Fruit fly (Drosophila melanogaster) whole organism, wandering third instar larva: ENCODE results near the gene Rtca.
A peak's percentile ranks its signal among the peaks of the same experiment; 100 is the strongest.

ENCODE experiments used
- Abd-B ChIP-seq: fragments of >200 bp; optimal IDR thresholded peaks from 2 replicates; lab custom pipeline; 2017; ENCODE audit warnings: missing biosample characterization, missing genetic modification characterization
- CG32264 ChIP-seq: fragments of 200-800 bp; sonication (Bioruptor generic); optimal IDR thresholded peaks from 2 replicates; lab custom pipeline; 2016; ENCODE audit warnings: missing biosample characterization, missing genetic modification characterization
- CG9705 ChIP-seq: fragments of 200-800 bp; sonication (Bioruptor generic); optimal IDR thresholded peaks from 2 replicates; lab custom pipeline; 2018; ENCODE audit warnings: missing biosample characterization, mild to moderate bottlenecking, missing genetic modification characterization
- CrebA ChIP-seq: fragments of 200-800 bp; sonication (Bioruptor generic); optimal IDR thresholded peaks from 2 replicates; lab custom pipeline; 2016; ENCODE audit warnings: missing biosample characterization, mild to moderate bottlenecking, missing genetic modification characterization, borderline replicate concordance
- Dfd ChIP-seq: fragments of >200 bp; optimal IDR thresholded peaks from 2 replicates; lab custom pipeline; 2017; ENCODE audit warnings: missing biosample characterization, missing genetic modification characterization
- Dif ChIP-seq: fragments of 200-275, 200-300 bp; sonication (Bioruptor generic); optimal IDR thresholded peaks from 2 replicates; lab custom pipeline; 2018; ENCODE audit warnings: missing biosample characterization, missing genetic modification characterization; ENCODE audit not compliant: partially characterized antibody
- GATAd ChIP-seq: sonication (Bioruptor generic); optimal IDR thresholded peaks from 2 replicates; lab custom pipeline; 2016; ENCODE audit warnings: missing biosample characterization, missing genetic modification characterization
- HLH106 ChIP-seq: fragments of 200-800 bp; optimal IDR thresholded peaks from 3 replicates; lab custom pipeline; 2019; ENCODE audit warnings: missing biosample characterization, mild to moderate bottlenecking, missing genetic modification characterization, moderate library complexity
- Hnf4 ChIP-seq: fragments of 200-800 bp; sonication (Bioruptor generic); optimal IDR thresholded peaks from 2 replicates; lab custom pipeline; 2016; ENCODE audit warnings: missing biosample characterization, mild to moderate bottlenecking, missing genetic modification characterization
- Hr83 ChIP-seq: fragments of 200-300 bp; sonication (Bioruptor generic); optimal IDR thresholded peaks from 2 replicates; lab custom pipeline; 2016; ENCODE audit warnings: missing biosample characterization, mild to moderate bottlenecking, missing genetic modification characterization, moderate library complexity; ENCODE audit not compliant: poor library complexity, severe bottlenecking
- Jra ChIP-seq: sonication (Bioruptor generic); optimal IDR thresholded peaks from 2 replicates; lab custom pipeline; 2016; ENCODE audit warnings: missing biosample characterization, missing genetic modification characterization
- Mio ChIP-seq: sonication (Bioruptor generic); optimal IDR thresholded peaks from 2 replicates; lab custom pipeline; 2016; ENCODE audit warnings: missing biosample characterization, missing genetic modification characterization
- Myc ChIP-seq: fragments of >200 bp; optimal IDR thresholded peaks from 2 replicates; lab custom pipeline; 2017
- N ChIP-seq: fragments of >200 bp; optimal IDR thresholded peaks from 2 replicates; lab custom pipeline; 2018; ENCODE audit warnings: missing biosample characterization, missing external identifiers, missing genetic modification characterization
- OdsH ChIP-seq: fragments of 200-800 bp; sonication (Bioruptor generic); optimal IDR thresholded peaks from 2 replicates; lab custom pipeline; 2016; ENCODE audit warnings: missing biosample characterization, mild to moderate bottlenecking, missing genetic modification characterization
- Rel ChIP-seq, 2 experiments: fragments of 200-800 bp; sonication (Bioruptor generic) in 1 of 2; optimal IDR thresholded peaks; 2 replicates in 1 of 2; 3 replicates in 1 of 2; lab custom pipeline; 2016 to 2019; ENCODE audit warnings: mild to moderate bottlenecking in 2 of 2, missing biosample characterization in 2 of 2, missing genetic modification characterization in 2 of 2, moderate library complexity in 1 of 2
- Sp1 ChIP-seq: fragments of 200-800 bp; sonication (Bioruptor generic); optimal IDR thresholded peaks from 3 replicates; lab custom pipeline; 2019; ENCODE audit warnings: missing biosample characterization, mild to moderate bottlenecking, missing genetic modification characterization, moderate library complexity
- Vsx2 ChIP-seq: fragments of 200-300, 225-300 bp; sonication (Bioruptor generic); optimal IDR thresholded peaks from 2 replicates; lab custom pipeline; 2018; ENCODE audit warnings: missing biosample characterization, missing genetic modification characterization; ENCODE audit not compliant: partially characterized antibody
- br ChIP-seq: fragments of 200-800 bp; sonication (Bioruptor generic); optimal IDR thresholded peaks from 2 replicates; lab custom pipeline; 2016; ENCODE audit warnings: missing biosample characterization, missing genetic modification characterization
- dl ChIP-seq, 2 experiments: fragments of 175-275, 200-275 bp in 1 of 2; fragments of 200-275 bp in 1 of 2; sonication (Bioruptor generic); optimal IDR thresholded peaks; lab custom pipeline; 2018; ENCODE audit warnings: mild to moderate bottlenecking in 2 of 2, missing biosample characterization in 2 of 2, missing genetic modification characterization in 2 of 2, moderate library complexity in 2 of 2; ENCODE audit not compliant: partially characterized antibody in 2 of 2, insufficient read depth in 1 of 2
- dmrt93B ChIP-seq: fragments of 200-800 bp; sonication (Bioruptor generic); optimal IDR thresholded peaks from 2 replicates; lab custom pipeline; 2018; ENCODE audit warnings: missing biosample characterization, mild to moderate bottlenecking, missing genetic modification characterization
- dsf ChIP-seq: sonication (Bioruptor generic); optimal IDR thresholded peaks from 2 replicates; lab custom pipeline; 2016; ENCODE audit warnings: missing biosample characterization, missing genetic modification characterization, borderline replicate concordance
- ey ChIP-seq: fragments of 200-800 bp; sonication (Bioruptor generic); optimal IDR thresholded peaks from 2 replicates; lab custom pipeline; 2016; ENCODE audit warnings: missing biosample characterization, missing genetic modification characterization
- foxo ChIP-seq, 2 experiments: fragments of 200-800 bp; sonication (Bioruptor generic); optimal IDR thresholded peaks; 2 replicates in 1 of 2; 3 replicates in 1 of 2; lab custom pipeline; 2016 to 2017; ENCODE audit warnings: missing biosample characterization in 2 of 2, missing genetic modification characterization in 2 of 2
- fru ChIP-seq: fragments of 200-800 bp; sonication (Bioruptor generic); optimal IDR thresholded peaks from 3 replicates; lab custom pipeline; 2016; ENCODE audit warnings: missing biosample characterization, mild to moderate bottlenecking, missing genetic modification characterization
- h ChIP-seq: fragments of 200-800 bp; sonication (Bioruptor generic); optimal IDR thresholded peaks from 3 replicates; lab custom pipeline; 2016; ENCODE audit warnings: missing biosample characterization, mild to moderate bottlenecking, missing genetic modification characterization
- jim ChIP-seq: fragments of 175-275, 200-325 bp; sonication (Bioruptor generic); optimal IDR thresholded peaks from 2 replicates; lab custom pipeline; 2016; ENCODE audit warnings: missing biosample characterization, mild to moderate bottlenecking, missing genetic modification characterization
- lola ChIP-seq: fragments of >200 bp; optimal IDR thresholded peaks from 2 replicates; lab custom pipeline; 2017; ENCODE audit warnings: missing biosample characterization, missing genetic modification characterization
- psq ChIP-seq: fragments of 200-800 bp; sonication (Bioruptor generic); optimal IDR thresholded peaks from 3 replicates; lab custom pipeline; 2017; ENCODE audit warnings: missing biosample characterization, mild to moderate bottlenecking, missing genetic modification characterization, moderate library complexity
- sage ChIP-seq: fragments of 200-800 bp; sonication (Bioruptor generic); optimal IDR thresholded peaks from 2 replicates; lab custom pipeline; 2016; ENCODE audit warnings: missing biosample characterization, mild to moderate bottlenecking, missing genetic modification characterization
- sv ChIP-seq: fragments of 200-800 bp; sonication (Bioruptor generic); optimal IDR thresholded peaks from 3 replicates; lab custom pipeline; 2016; ENCODE audit warnings: missing biosample characterization, missing genetic modification characterization
- usp ChIP-seq: fragments of >200 bp; optimal IDR thresholded peaks from 2 replicates; lab custom pipeline; 2017; ENCODE audit warnings: missing biosample characterization, missing genetic modification characterization
- woc ChIP-seq: sonication (Bioruptor generic); optimal IDR thresholded peaks from 2 replicates; lab custom pipeline; 2016; ENCODE audit warnings: missing biosample characterization, mild to moderate bottlenecking, missing genetic modification characterization

Gene Rtca

DNA sequence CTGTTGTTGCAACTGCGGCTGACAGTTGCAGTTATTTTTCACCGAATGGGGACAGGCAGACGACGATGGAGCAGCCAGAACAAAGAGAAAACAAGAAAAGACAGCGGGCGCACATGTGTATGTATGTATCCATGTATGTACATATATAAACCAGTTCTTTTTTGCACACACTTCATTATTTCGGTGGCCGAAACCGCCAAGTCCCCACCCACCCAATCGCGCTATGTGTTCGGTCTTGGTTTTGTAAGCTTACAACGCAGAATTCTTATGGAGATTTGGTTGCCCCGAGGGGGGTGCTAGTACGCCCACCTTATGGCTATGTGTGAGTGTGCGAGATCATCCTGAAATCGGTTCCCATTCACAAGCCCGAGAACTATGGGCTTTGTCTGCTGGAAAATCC is 40.9 kb upstream of the Rtca start:
- TF ChIP-seq h (GFP tag; lab: Kevin White, UChicago) (no peak), Hr83 (no peak), dmrt93B (GFP tag; lab: Kevin White, UChicago) (no peak), lola (GFP tag; lab: Kevin White, UChicago) (no peak), Mio (GFP tag; lab: Kevin White, UChicago) (no peak), fru (no peak), Hnf4 (GFP tag; lab: Kevin White, UChicago) (no peak), sage (no peak), dl (GFP tag; optimal IDR thresholded peaks at IDR 0.05; lab: Kevin White, UChicago; ENCODE audit: insufficient read depth in 1 of 2, partially characterized antibody in 2 of 2) (no peak), dsf (GFP tag; lab: Kevin White, UChicago) (no peak), OdsH (GFP tag; lab: Kevin White, UChicago) (no peak), Dfd (no peak), woc (GFP tag; lab: Kevin White, UChicago) (no peak), Myc (lab: Kevin White, UChicago) (no peak), Dif (no peak), psq (GFP tag; lab: Kevin White, UChicago) (no peak), Abd-B (GFP tag; lab: Kevin White, UChicago) (no peak)

DNA sequence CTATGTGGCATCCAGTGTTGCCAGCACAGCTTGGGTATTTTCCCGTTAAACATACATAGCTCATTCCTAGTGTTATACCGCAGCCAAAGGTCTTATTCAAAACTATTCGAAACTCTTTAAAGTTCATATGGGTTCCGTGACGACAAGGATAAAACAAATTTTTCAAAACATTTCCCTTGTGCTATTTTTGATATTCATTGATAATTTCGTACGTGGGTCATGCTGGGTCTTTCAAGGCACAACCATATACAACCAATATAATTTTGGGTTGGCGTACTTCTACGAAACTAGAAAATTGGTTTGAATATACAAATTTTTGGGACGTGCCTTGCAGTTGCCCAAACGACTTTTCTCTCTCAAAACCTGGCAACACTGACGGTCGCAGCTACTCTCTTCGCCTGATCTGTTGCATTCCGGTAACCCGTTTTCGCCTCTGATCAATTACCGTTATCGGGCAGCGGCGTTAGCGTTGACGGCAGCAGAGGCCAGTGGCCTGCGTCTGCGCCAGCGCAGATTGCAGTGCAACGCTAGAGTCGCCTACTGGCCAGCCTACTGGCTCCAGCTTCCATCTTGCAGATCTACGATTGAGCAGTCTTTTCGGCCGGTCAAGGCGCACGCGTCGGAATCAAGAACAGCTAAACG is 39.9 kb upstream of the Rtca start:
- TF ChIP-seq br (GFP tag; lab: Kevin White, UChicago) (no peak), Abd-B (GFP tag; lab: Kevin White, UChicago) (no peak), GATAd (no peak), Jra (GFP tag; lab: Kevin White, UChicago) (no peak), Dif (no peak), CrebA (GFP tag; lab: Kevin White, UChicago) (no peak), usp (GFP tag; lab: Kevin White, UChicago) (no peak), lola (GFP tag; lab: Kevin White, UChicago) (no peak), dmrt93B (GFP tag; lab: Kevin White, UChicago) (no peak)

DNA sequence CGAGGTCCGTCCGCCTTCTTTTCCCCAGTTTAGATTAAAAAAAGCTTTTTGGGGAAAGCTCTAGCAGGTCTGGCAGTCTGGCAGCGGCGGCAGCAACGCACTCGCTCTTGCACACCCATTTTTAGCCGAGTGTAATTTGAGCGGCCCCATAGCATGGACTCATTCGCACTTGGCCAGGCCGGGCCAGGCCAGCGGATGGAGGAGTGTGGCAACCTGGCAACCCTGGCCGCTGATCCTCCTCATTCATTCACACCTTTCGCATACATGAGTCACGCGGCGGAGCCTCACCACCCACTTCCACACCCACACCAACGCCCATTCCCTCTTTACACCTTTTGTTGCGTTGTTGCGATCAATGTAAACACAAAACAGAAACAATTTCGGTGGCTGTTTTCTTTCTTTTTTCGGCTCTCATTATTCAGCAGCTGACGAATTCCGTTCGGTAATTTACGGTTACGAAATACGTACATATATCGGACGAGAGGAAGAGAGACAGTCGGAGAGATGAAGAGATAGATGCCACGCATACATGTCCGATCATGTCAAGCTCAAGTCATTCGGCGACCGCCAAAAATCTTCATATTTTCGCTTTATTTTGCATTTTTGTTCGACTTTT is 39.3 kb upstream of the Rtca start:
- TF ChIP-seq psq (GFP tag; lab: Kevin White, UChicago) (peak; percentile 7), Rel (GFP tag; optimal IDR thresholded peaks at IDR 0.05; lab: Kevin White, UChicago) (no peak), Rel (tag; optimal IDR thresholded peaks at IDR 0.05; lab: Kevin White, UChicago) (peak; percentile 2), br (GFP tag; lab: Kevin White, UChicago) (peak; percentile 16), jim (no peak), CG32264 (GFP tag; lab: Kevin White, UChicago) (no peak)
- TF ChIP-seq, all 38 proteins: peak for 3

DNA sequence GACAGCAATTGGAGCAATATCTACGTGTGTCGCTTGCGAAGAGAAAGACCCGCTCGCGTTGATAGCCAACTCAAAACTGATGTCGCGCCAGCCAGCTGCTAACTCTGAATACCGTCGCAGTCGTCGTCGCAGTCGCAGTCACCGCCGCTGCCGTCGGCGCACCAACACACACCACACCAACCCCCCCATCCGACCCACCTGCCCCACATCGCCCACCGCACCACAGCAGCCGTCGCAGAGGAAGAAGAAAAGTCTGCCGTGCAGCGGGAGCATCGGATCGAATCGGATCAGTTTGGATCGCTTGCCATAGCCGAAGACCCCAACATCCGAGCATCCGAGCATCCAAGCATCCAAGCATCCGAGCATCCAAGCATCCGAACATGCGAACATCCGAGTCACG is 35.8 kb upstream of the Rtca start:
- TF ChIP-seq h (GFP tag; lab: Kevin White, UChicago) (no peak), psq (GFP tag; lab: Kevin White, UChicago) (no peak), Rel (GFP tag; optimal IDR thresholded peaks at IDR 0.05; lab: Kevin White, UChicago) (no peak), Rel (tag; optimal IDR thresholded peaks at IDR 0.05; lab: Kevin White, UChicago) (no peak), Dif (no peak), sv (GFP tag; lab: Kevin White, UChicago) (no peak), Hr83 (no peak), Abd-B (GFP tag; lab: Kevin White, UChicago) (no peak), Vsx2 (no peak), usp (GFP tag; lab: Kevin White, UChicago) (no peak), dsf (GFP tag; lab: Kevin White, UChicago) (no peak), br (GFP tag; lab: Kevin White, UChicago) (no peak)
- TF ChIP-seq, all 38 proteins: peak for 0

DNA sequence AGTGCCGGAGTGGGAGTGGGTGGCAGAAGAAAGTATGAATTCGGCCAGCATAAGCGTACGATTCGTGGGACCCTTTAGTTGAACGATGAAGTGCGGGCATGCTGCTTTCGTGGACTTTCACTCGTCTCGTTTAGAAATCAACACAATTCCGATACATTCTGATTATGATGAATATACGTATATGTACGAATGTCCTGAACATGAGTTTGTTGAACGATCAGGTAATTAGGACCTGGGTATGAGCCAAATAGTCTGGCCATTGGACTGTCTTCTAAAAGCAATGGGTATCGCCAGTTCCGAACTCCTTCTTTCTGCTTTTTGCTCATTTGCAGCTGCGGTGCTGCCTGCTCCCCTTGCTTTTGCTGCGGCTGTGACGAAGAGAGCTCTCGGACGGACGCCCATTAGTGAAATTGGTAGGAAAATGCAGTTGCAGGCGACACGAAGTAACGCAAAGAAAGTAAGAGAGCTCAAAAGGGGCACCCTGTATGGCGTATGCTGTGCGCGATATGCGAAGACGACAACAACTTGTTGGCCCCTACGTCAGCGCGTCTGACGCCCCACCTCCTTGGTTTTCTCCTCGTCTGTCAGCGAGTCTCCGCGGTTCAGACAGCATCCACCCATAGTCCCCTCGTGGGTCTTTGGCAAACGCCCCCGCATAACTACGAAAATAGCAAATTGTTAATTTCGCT is 35.3 kb upstream of the Rtca start:
- no peak for TF ChIP-seq Abd-B (GFP tag; lab: Kevin White, UChicago)
- peak; percentile 40 for TF ChIP-seq fru
- no peak for TF ChIP-seq jim
- peak; percentile 10 for TF ChIP-seq br (GFP tag; lab: Kevin White, UChicago)
- no peak for TF ChIP-seq ey (GFP tag; lab: Kevin White, UChicago)
- TF ChIP-seq HLH106 (tag; lab: Kevin White, UChicago), result peak; percentile 5
- TF ChIP-seq Rel (GFP tag; optimal IDR thresholded peaks at IDR 0.05; lab: Kevin White, UChicago), result no peak
- TF ChIP-seq Rel (tag; optimal IDR thresholded peaks at IDR 0.05; lab: Kevin White, UChicago), result no peak
- no peak for TF ChIP-seq lola (GFP tag; lab: Kevin White, UChicago)
- peak in 1 of 2 experiments; percentile 14 for TF ChIP-seq foxo (GFP tag; optimal IDR thresholded peaks at IDR 0.05; lab: Kevin White, UChicago)
- no peak for TF ChIP-seq Sp1 (GFP tag; lab: Kevin White, UChicago)
- TF ChIP-seq CG9705 (GFP tag; lab: Kevin White, UChicago), result no peak
- no peak for TF ChIP-seq Jra (GFP tag; lab: Kevin White, UChicago)
- peak; percentile 11 for TF ChIP-seq psq (GFP tag; lab: Kevin White, UChicago)
- TF ChIP-seq woc (GFP tag; lab: Kevin White, UChicago), result peak; percentile 50
- no peak for TF ChIP-seq N (GFP tag; lab: Kevin White, UChicago)
- no peak for TF ChIP-seq Dfd
